Fruit fly (Drosophila melanogaster) whole organism, embryonic: ENCODE measurements around the gene CG10195.

Source experiments
- CG17912 ChIP-seq: fragments of 200-800 bp; sonication (Bioruptor generic); optimal IDR thresholded peaks from 2 replicates; lab custom pipeline; 2018; ENCODE audit warnings: missing biosample characterization, mild to moderate bottlenecking, missing genetic modification characterization
- Jarid2 ChIP-seq: fragments of 200-800 bp; sonication (Bioruptor generic); optimal IDR thresholded peaks from 3 replicates; lab custom pipeline; 2017; ENCODE audit warnings: mild to moderate bottlenecking, missing biosample characterization, missing genetic modification reagents, missing genetic modification characterization
- cg ChIP-seq: fragments of 200-800 bp; sonication (Bioruptor generic); optimal IDR thresholded peaks from 3 replicates; lab custom pipeline; 2019; ENCODE audit warnings: missing biosample characterization, mild to moderate bottlenecking, missing genetic modification characterization, moderate library complexity
- psq ChIP-seq: fragments of 200-800 bp; sonication (Bioruptor generic); optimal IDR thresholded peaks from 2 replicates; lab custom pipeline; 2017; ENCODE audit warnings: missing biosample characterization, missing genetic modification characterization

DNA sequence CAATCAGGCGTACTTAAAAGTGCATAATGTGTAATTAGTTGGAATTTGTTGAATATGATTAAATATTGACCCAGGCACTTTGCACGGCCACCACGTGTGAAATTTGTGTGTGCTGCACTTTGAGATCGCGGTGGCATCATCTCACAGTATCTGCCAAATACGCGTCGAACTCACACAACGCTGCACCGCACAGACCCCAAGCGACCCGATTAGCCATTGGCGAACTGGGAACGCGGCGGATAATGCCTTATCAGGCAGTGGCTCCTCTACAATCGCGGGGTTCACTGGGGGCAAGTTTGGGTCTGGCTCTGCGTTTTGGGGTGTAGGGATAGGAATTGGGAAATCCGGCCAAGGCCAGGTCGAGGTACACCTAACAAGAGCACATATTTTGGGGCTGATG lies 29.3 kb downstream of the CG10195 start:
- no peak for TF ChIP-seq psq (GFP tag; lab: Kevin White, UChicago)
- TF ChIP-seq Jarid2 (GFP tag; lab: Kevin White, UChicago): no peak
- TF ChIP-seq CG17912 (GFP tag; lab: Kevin White, UChicago): no peak
- TF ChIP-seq cg (GFP tag; lab: Kevin White, UChicago): no peak
